Fruit fly (Drosophila melanogaster): Measurements from ENCODE around the gene MtnA.

The MtnA gene

dm6 chr3R:9747900-9748663, 36.1 kb downstream of the MtnA start:
- no peak for TF ChIP-seq acj6 (GFP tag; optimal IDR thresholded peaks at IDR 0.05)
- no peak for TF ChIP-seq Sox102F (GFP tag; optimal IDR thresholded peaks at IDR 0.05)
- TF ChIP-seq CG1621 (tag; optimal IDR thresholded peaks at IDR 0.05), result no peak
- no peak for TF ChIP-seq Sox15 (GFP tag; optimal IDR thresholded peaks at IDR 0.05)
- no peak for TF ChIP-seq CG11294 (GFP tag; IDR thresholded peaks at IDR 0.05)
- no peak for TF ChIP-seq CG34406 (GFP tag; optimal IDR thresholded peaks at IDR 0.05)
- TF ChIP-seq CG6163 (GFP tag; IDR thresholded peaks at IDR 0.05), result no peak
- TF ChIP-seq CG6854 (GFP tag; optimal IDR thresholded peaks at IDR 0.05), result no peak
- TF ChIP-seq CG6808 (GFP tag; optimal IDR thresholded peaks at IDR 0.05), result no peak
- no peak for TF ChIP-seq CG11762 (GFP tag; optimal IDR thresholded peaks at IDR 0.05; ENCODE audit: insufficient read depth)
- no peak for TF ChIP-seq CG3919 (GFP tag; optimal IDR thresholded peaks at IDR 0.05)

- TF ChIP-seq vri (GFP tag; optimal IDR thresholded peaks at IDR 0.05) (no peak), Eip75B (GFP tag; optimal IDR thresholded peaks at IDR 0.05) (no peak), lz (GFP tag; optimal IDR thresholded peaks at IDR 0.05) (no peak), CG6808 (GFP tag; optimal IDR thresholded peaks at IDR 0.05) (no peak), CG16779 (tag; optimal IDR thresholded peaks at IDR 0.05) (no peak), CG7368 (GFP tag; optimal IDR thresholded peaks at IDR 0.05) (no peak), CG32006 (GFP tag; optimal IDR thresholded peaks at IDR 0.05) (no peak), CG6854 (GFP tag; optimal IDR thresholded peaks at IDR 0.05) (no peak), eg (GFP tag; IDR thresholded peaks at IDR 0.05) (no peak), Ets21C (GFP tag; optimal IDR thresholded peaks at IDR 0.05) (no peak), CG6163 (GFP tag; IDR thresholded peaks at IDR 0.05) (no peak)
Observed at dm6 chr3R:9747875-9747899, 36.5 kb downstream of the MtnA start, which contains the start of gene PpD3. TSS of gene PpD3 (plus strand) at chr3R:9747875.

- TF ChIP-seq dac (GFP tag; optimal IDR thresholded peaks at IDR 0.05) (no peak), fd59A (GFP tag; optimal IDR thresholded peaks at IDR 0.05) (no peak), CG4318 (GFP tag; optimal IDR thresholded peaks at IDR 0.05) (no peak), ss (GFP tag; optimal IDR thresholded peaks at IDR 0.05) (no peak), svp (GFP tag) (no peak), CG8632 (GFP tag; optimal IDR thresholded peaks at IDR 0.05) (no peak), lz (GFP tag; optimal IDR thresholded peaks at IDR 0.05) (peak; percentile 67), CG10669 (GFP tag; optimal IDR thresholded peaks at IDR 0.05) (no peak), acj6 (GFP tag; optimal IDR thresholded peaks at IDR 0.05) (no peak), Gug (GFP tag; IDR thresholded peaks at IDR 0.05) (0 out of 2 replicates have a peak, but pooled peaks have one; percentile 14), CG15336 (GFP tag; IDR thresholded peaks at IDR 0.05) (no peak; the same call in 1 of the 2 replicates), dsx (GFP tag; optimal IDR thresholded peaks at IDR 0.05; ENCODE audit: poor library complexity, severe bottlenecking) (no peak), CG10631 (GFP tag; optimal IDR thresholded peaks at IDR 0.05) (no peak), CG9139 (GFP tag; optimal IDR thresholded peaks at IDR 0.05) (no peak), esn (GFP tag; optimal IDR thresholded peaks at IDR 0.05) (peak; percentile 80), pdm3 (GFP tag; optimal IDR thresholded peaks at IDR 0.05) (no peak), CG16779 (tag; optimal IDR thresholded peaks at IDR 0.05) (no peak), CG11902 (GFP tag; optimal IDR thresholded peaks at IDR 0.05) (no peak), CG1621 (tag; optimal IDR thresholded peaks at IDR 0.05) (peak; percentile 50), CG6808 (GFP tag; optimal IDR thresholded peaks at IDR 0.05) (no peak), CG8119 (GFP tag; IDR thresholded peaks at IDR 0.05) (peak; percentile 48; the same call in 1 of the 3 replicates), Met (GFP tag; optimal IDR thresholded peaks at IDR 0.05) (no peak), net (GFP tag; optimal IDR thresholded peaks at IDR 0.05) (no peak), CG34406 (GFP tag; optimal IDR thresholded peaks at IDR 0.05) (no peak), CG31627 (GFP tag; optimal IDR thresholded peaks at IDR 0.05) (peak; percentile 60), CG6854 (GFP tag; optimal IDR thresholded peaks at IDR 0.05) (peak; percentile 69), Eip75B (GFP tag; optimal IDR thresholded peaks at IDR 0.05) (no peak), Sox14 (GFP tag; optimal IDR thresholded peaks at IDR 0.05) (no peak), CG11294 (GFP tag; IDR thresholded peaks at IDR 0.05) (no peak), Eip93F (GFP tag; optimal IDR thresholded peaks at IDR 0.05) (peak; percentile 39), CG6792 (GFP tag; optimal IDR thresholded peaks at IDR 0.05) (peak; percentile 49), salr (GFP tag; optimal IDR thresholded peaks at IDR 0.05) (no peak), CG3032 (tag; optimal IDR thresholded peaks at IDR 0.05) (peak; percentile 64), CG32006 (GFP tag; optimal IDR thresholded peaks at IDR 0.05) (no peak), Lpt (GFP tag; optimal IDR thresholded peaks at IDR 0.05) (peak; percentile 51), fd85E (GFP tag; optimal IDR thresholded peaks at IDR 0.05) (no peak), eg (GFP tag; IDR thresholded peaks at IDR 0.05) (peak; percentile 47; the same call in 2 of the 3 replicates)
Observed at dm6 chr3R:9747272-9747874, 36.8 kb downstream of the MtnA start, which contains the start of gene CG12948. TSS of gene CG12948 (minus strand) at chr3R:9747744.

All from whole organism, prepupa.